Worm (Caenorhabditis elegans): ENCODE measurements around the gene T14A8.2.

T14A8.2 gene

DNA sequence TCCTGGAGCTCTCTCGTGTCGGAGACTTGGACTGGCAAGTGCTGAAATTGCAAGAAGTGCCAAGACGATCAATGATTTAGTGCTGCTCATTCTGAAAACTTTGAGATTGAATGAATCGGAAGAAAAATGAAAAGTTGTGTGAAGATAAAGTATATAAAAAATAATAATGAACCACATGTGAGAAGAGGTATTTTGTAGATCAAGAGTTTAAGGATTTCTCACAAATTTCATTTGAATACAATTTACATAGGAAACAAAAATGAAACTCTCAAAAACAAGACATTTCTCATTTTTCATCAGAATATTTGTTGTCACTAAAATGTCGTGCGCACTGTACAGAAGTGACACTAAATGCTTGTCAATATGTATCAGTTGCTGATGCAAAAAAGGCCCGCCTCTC, at the start of gene T14A8.2:
Gene T14A8.2 (minus strand): TSS at position 101 of the 400 bp plus-strand sequence.
- TF ChIP-seq unc-3 (GFP tag; conservative IDR thresholded peaks at IDR 0.05): no peak
- no peak for TF ChIP-seq unc-3 (tag; optimal IDR thresholded peaks at IDR 0.05)
- no peak for TF ChIP-seq ceh-9 (tag; optimal IDR thresholded peaks at IDR 0.05)
- TF ChIP-seq ceh-6 (GFP tag; optimal IDR thresholded peaks at IDR 0.05): no peak
- no peak for TF ChIP-seq pag-3 (tag; optimal IDR thresholded peaks at IDR 0.05; ENCODE audit: borderline replicate concordance)
- no peak for TF ChIP-seq ttx-3 (tag; optimal IDR thresholded peaks at IDR 0.05)
- TF ChIP-seq K02D7.2 (tag; optimal IDR thresholded peaks at IDR 0.05): no peak
- no peak for TF ChIP-seq ceh-34 (tag; optimal IDR thresholded peaks at IDR 0.05)
- no peak for TF ChIP-seq fkh-6 (tag; optimal IDR thresholded peaks at IDR 0.05)
- no peak for TF ChIP-seq ceh-2 (tag; optimal IDR thresholded peaks at IDR 0.05)
- TF ChIP-seq ztf-16 (tag; optimal IDR thresholded peaks at IDR 0.05): no peak
- no peak for TF ChIP-seq ama-1 (optimal IDR thresholded peaks at IDR 0.05)
- no peak for TF ChIP-seq T23F11.4 (GFP tag; optimal IDR thresholded peaks at IDR 0.05)
- TF ChIP-seq Y22D7AL.16 (tag; optimal IDR thresholded peaks at IDR 0.05): no peak
- TF ChIP-seq tbx-2 (tag; optimal IDR thresholded peaks at IDR 0.05): no peak
- TF ChIP-seq pat-9 (tag; optimal IDR thresholded peaks at IDR 0.05): no peak
- TF ChIP-seq ceh-18 (tag; optimal IDR thresholded peaks at IDR 0.05): no peak

ce11 chrIV:7870451-7870850, 48.0 kb upstream of the T14A8.2 start, which contains the start of gene T06C10.3:
Gene T06C10.3, plus strand, starts transcription at chrIV:7870751.
- TF ChIP-seq sox-2 (GFP tag; IDR thresholded peaks at IDR 0.05) (no peak), pha-2 (tag; optimal IDR thresholded peaks at IDR 0.05) (no peak), ztf-16 (tag; optimal IDR thresholded peaks at IDR 0.05) (no peak), hlh-6 (tag; optimal IDR thresholded peaks at IDR 0.05) (no peak), zip-5 (tag; optimal IDR thresholded peaks at IDR 0.05) (no peak), nfya-1 (tag; optimal IDR thresholded peaks at IDR 0.05) (no peak), ama-1 (optimal IDR thresholded peaks at IDR 0.05) (no peak), ceh-18 (tag; optimal IDR thresholded peaks at IDR 0.05) (no peak), lin-11 (tag; optimal IDR thresholded peaks at IDR 0.05) (no peak), ceh-22 (tag; optimal IDR thresholded peaks at IDR 0.05) (no peak), sox-4 (tag; optimal IDR thresholded peaks at IDR 0.05) (no peak), dve-1 (tag; optimal IDR thresholded peaks at IDR 0.05) (no peak), unc-42 (tag; optimal IDR thresholded peaks at IDR 0.05) (no peak), unc-3 (GFP tag; conservative IDR thresholded peaks at IDR 0.05) (no peak), unc-3 (tag; optimal IDR thresholded peaks at IDR 0.05) (no peak), madf-2 (tag; optimal IDR thresholded peaks at IDR 0.05) (no peak), ceh-48 (tag; optimal IDR thresholded peaks at IDR 0.05) (no peak)

- no peak for TF ChIP-seq hlh-30 (tag; optimal IDR thresholded peaks at IDR 0.05; ENCODE audit: insufficient read depth)
- TF ChIP-seq F13H6.1 (tag; optimal IDR thresholded peaks at IDR 0.05): no peak
- TF ChIP-seq npax-4 (tag; optimal IDR thresholded peaks at IDR 0.05): no peak
- no peak for TF ChIP-seq sox-2 (GFP tag; IDR thresholded peaks at IDR 0.05)
- TF ChIP-seq ceh-19 (GFP tag; optimal IDR thresholded peaks at IDR 0.05): no peak
- no peak for TF ChIP-seq lin-11 (tag; optimal IDR thresholded peaks at IDR 0.05)
- no peak for TF ChIP-seq ama-1 (optimal IDR thresholded peaks at IDR 0.05)
- no peak for TF ChIP-seq sox-4 (tag; optimal IDR thresholded peaks at IDR 0.05)
- no peak for TF ChIP-seq ceh-31 (tag; optimal IDR thresholded peaks at IDR 0.05)
- no peak for TF ChIP-seq C38D4.7 (GFP tag; optimal IDR thresholded peaks at IDR 0.05)
- TF ChIP-seq pha-2 (tag; optimal IDR thresholded peaks at IDR 0.05): no peak
- no peak for TF ChIP-seq ceh-22 (tag; optimal IDR thresholded peaks at IDR 0.05)
- TF ChIP-seq syd-9 (tag; optimal IDR thresholded peaks at IDR 0.05): no peak
- TF ChIP-seq pag-3 (tag; optimal IDR thresholded peaks at IDR 0.05; ENCODE audit: borderline replicate concordance): no peak
Measured at ce11 chrIV:7868607-7869006, 46.2 kb upstream of the T14A8.2 start, which contains the start of gene flp-10. Gene flp-10, plus strand, starts transcription at chrIV:7868907.

DNA sequence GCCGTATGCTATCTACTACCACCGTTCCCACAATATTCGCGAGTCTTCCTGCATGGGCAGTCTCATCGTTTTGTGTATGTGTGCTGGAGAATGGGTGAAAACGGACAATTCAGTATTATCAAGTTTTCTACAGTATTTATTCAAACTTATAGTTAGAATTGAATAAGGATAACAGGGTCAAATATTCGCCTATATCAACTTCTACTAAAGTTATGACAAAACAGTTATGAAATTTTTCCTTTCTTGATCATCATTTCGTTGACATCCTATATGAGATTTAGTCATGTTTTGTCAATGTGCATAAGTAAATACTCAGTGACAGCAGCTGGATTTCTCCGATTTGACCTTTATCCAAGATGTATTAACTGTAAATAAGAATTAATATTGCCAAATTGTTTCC, 28.9 kb upstream of the T14A8.2 start:
- TF ChIP-seq unc-42 (tag; optimal IDR thresholded peaks at IDR 0.05) (no peak), nfya-1 (tag; optimal IDR thresholded peaks at IDR 0.05) (no peak), elt-2 (tag; optimal IDR thresholded peaks at IDR 0.05) (no peak), sox-2 (GFP tag; IDR thresholded peaks at IDR 0.05) (no peak), K09A11.1 (tag; optimal IDR thresholded peaks at IDR 0.05; ENCODE audit: insufficient read depth) (no peak), ceh-34 (tag; optimal IDR thresholded peaks at IDR 0.05) (no peak), sox-4 (tag; optimal IDR thresholded peaks at IDR 0.05) (no peak), fkh-6 (tag; optimal IDR thresholded peaks at IDR 0.05) (no peak), zip-5 (tag; optimal IDR thresholded peaks at IDR 0.05) (no peak), ceh-22 (tag; optimal IDR thresholded peaks at IDR 0.05) (no peak), dmd-4 (tag; optimal IDR thresholded peaks at IDR 0.05; ENCODE audit: borderline replicate concordance) (no peak), lim-6 (tag; optimal IDR thresholded peaks at IDR 0.05) (no peak), nhr-11 (tag; optimal IDR thresholded peaks at IDR 0.05) (no peak), nhr-232 (tag; optimal IDR thresholded peaks at IDR 0.05) (no peak), ceh-18 (tag; optimal IDR thresholded peaks at IDR 0.05) (no peak), gmeb-2 (tag; optimal IDR thresholded peaks at IDR 0.05) (no peak)
